Worm (Caenorhabditis elegans) whole organism, L2 larva: ENCODE data around the gene K07D4.4.

ENCODE experiments used
- aly-2 ChIP-seq: fragments of 150-350 bp; optimal IDR thresholded peaks from 2 replicates; lab custom pipeline; 2014; ENCODE audit warnings: missing biosample characterization, missing genetic modification characterization
- ama-1 ChIP-seq: fragments of 150-350 bp; optimal IDR thresholded peaks from 2 replicates; lab custom pipeline; 2018; ENCODE audit warnings: inconsistent platforms
- dmd-4 ChIP-seq: sonication (generic microtip); optimal IDR thresholded peaks from 2 replicates; lab custom pipeline; 2017; ENCODE audit warnings: missing biosample characterization, missing genetic modification characterization
- mbf-1 ChIP-seq: sonication (generic microtip); optimal IDR thresholded peaks from 2 replicates; lab custom pipeline; 2017; ENCODE audit warnings: missing biosample characterization, missing genetic modification characterization
- mdl-1 ChIP-seq, 2 experiments: fragments of 150-350 bp in 1 of 2; sonication (generic microtip) in 1 of 2; optimal IDR thresholded peaks; 2 replicates each; lab custom pipeline; 2017; ENCODE audit warnings: missing biosample characterization in 2 of 2, missing genetic modification characterization in 2 of 2
- nhr-10 ChIP-seq: sonication (generic microtip); optimal IDR thresholded peaks from 2 replicates; lab custom pipeline; 2017; ENCODE audit warnings: missing biosample characterization, missing genetic modification characterization
- nhr-11 ChIP-seq: fragments of 150-350 bp; optimal IDR thresholded peaks from 2 replicates; lab custom pipeline; 2014; ENCODE audit warnings: missing biosample characterization, missing genetic modification characterization
- nhr-12 ChIP-seq: fragments of 150-350 bp; optimal IDR thresholded peaks from 2 replicates; lab custom pipeline; 2014; ENCODE audit warnings: missing biosample characterization, missing genetic modification characterization
- nhr-23 ChIP-seq: fragments of 150-350 bp; optimal IDR thresholded peaks from 2 replicates; lab custom pipeline; 2014; ENCODE audit warnings: missing biosample characterization, missing genetic modification reagents, missing genetic modification characterization
- snpc-4 ChIP-seq: fragments of 150-350 bp; optimal IDR thresholded peaks from 2 replicates; lab custom pipeline; 2014; ENCODE audit warnings: missing biosample characterization, missing genetic modification characterization
- ztf-11 ChIP-seq: sonication (generic microtip); optimal IDR thresholded peaks from 2 replicates; lab custom pipeline; 2017; ENCODE audit warnings: missing biosample characterization, missing genetic modification characterization
- ztf-4 ChIP-seq: fragments of 150-350 bp; optimal IDR thresholded peaks from 2 replicates; lab custom pipeline; 2014; ENCODE audit warnings: missing biosample characterization, missing genetic modification characterization

ce11 chrII:4004614-4005013 is 27.6 kb downstream of the K07D4.4 start, which contains the start of gene ephx-1:
- TF ChIP-seq mbf-1 (tag; lab: Kevin White, UChicago) (no peak), ztf-11 (tag; lab: Kevin White, UChicago) (no peak), nhr-11 (no peak), mdl-1 (tag; optimal IDR thresholded peaks at IDR 0.05; lab: Kevin White, UChicago) (no peak), nhr-12 (tag; lab: Kevin White, UChicago) (no peak), nhr-23 (tag; lab: Kevin White, UChicago) (no peak), ama-1 (lab: Kevin White, UChicago) (no peak), dmd-4 (no peak), aly-2 (no peak), nhr-10 (no peak), ztf-4 (tag; lab: Kevin White, UChicago) (no peak), snpc-4 (tag; lab: Kevin White, UChicago) (no peak)
